Worm (Caenorhabditis elegans) whole organism, mixed stage, embryonic: ENCODE results near the gene F49C5.12.

ENCODE experiments used
- M03D4.4 ChIP-seq: sonication (generic microtip); optimal IDR thresholded peaks from 2 replicates; lab custom pipeline; 2017; ENCODE audit warnings: mild to moderate bottlenecking, missing genetic modification characterization, missing compliant biosample characterization
- blmp-1 ChIP-seq: fragments of 150-350 bp; optimal IDR thresholded peaks from 2 replicates; lab custom pipeline; 2014; ENCODE audit warnings: missing biosample characterization, missing genetic modification characterization
- ceh-39 ChIP-seq: fragments of 150-350 bp; optimal IDR thresholded peaks from 2 replicates; lab custom pipeline; 2014; ENCODE audit warnings: missing biosample characterization, missing genetic modification characterization
- ceh-43 ChIP-seq: fragments of 200-800 bp; sonication (Bioruptor generic); optimal IDR thresholded peaks from 2 replicates; lab custom pipeline; 2018; ENCODE audit warnings: mild to moderate bottlenecking, missing genetic modification characterization, moderate library complexity, missing compliant biosample characterization
- ceh-83 ChIP-seq: fragments of 200-800 bp; sonication (Bioruptor generic); optimal IDR thresholded peaks from 2 replicates; lab custom pipeline; 2018; ENCODE audit warnings: mild to moderate bottlenecking, missing genetic modification characterization, missing compliant biosample characterization
- ces-1 ChIP-seq: fragments of 150-350 bp; optimal IDR thresholded peaks from 2 replicates; lab custom pipeline; 2014; ENCODE audit warnings: missing biosample characterization, missing genetic modification reagents, missing genetic modification characterization
- cnd-1 ChIP-seq: fragments of 200-800 bp; sonication (Bioruptor generic); optimal IDR thresholded peaks from 2 replicates; lab custom pipeline; 2018; ENCODE audit warnings: mild to moderate bottlenecking, missing genetic modification characterization, missing compliant biosample characterization
- drap-1 ChIP-seq: fragments of 200-800 bp; sonication (Bioruptor generic); optimal IDR thresholded peaks from 3 replicates; lab custom pipeline; 2018; ENCODE audit warnings: mild to moderate bottlenecking, missing genetic modification characterization, missing compliant biosample characterization
- elt-1 ChIP-seq: sonication (generic microtip); optimal IDR thresholded peaks from 2 replicates; lab custom pipeline; 2017; ENCODE audit warnings: missing genetic modification characterization, mild to moderate bottlenecking, missing compliant biosample characterization, antibody characterized with exemption, moderate library complexity, borderline replicate concordance; ENCODE audit not compliant: insufficient read depth
- elt-3 ChIP-seq: fragments of 150-350 bp; optimal IDR thresholded peaks from 2 replicates; lab custom pipeline; 2014; ENCODE audit warnings: missing biosample characterization, missing genetic modification characterization
- flh-1 ChIP-seq: fragments of 200-800 bp; sonication (Bioruptor generic); optimal IDR thresholded peaks from 2 replicates; lab custom pipeline; 2018; ENCODE audit warnings: mild to moderate bottlenecking, missing genetic modification characterization, moderate library complexity, missing compliant biosample characterization
- ham-2 ChIP-seq: fragments of 200-800 bp; sonication (Bioruptor generic); optimal IDR thresholded peaks from 2 replicates; lab custom pipeline; 2018; ENCODE audit warnings: mild to moderate bottlenecking, missing genetic modification characterization, missing compliant biosample characterization
- hlh-1 ChIP-seq: fragments of 150-350 bp; optimal IDR thresholded peaks from 2 replicates; lab custom pipeline; 2014; ENCODE audit warnings: missing biosample characterization, missing genetic modification reagents, missing genetic modification characterization
- lin-13 ChIP-seq: fragments of 150-350 bp; optimal IDR thresholded peaks from 2 replicates; lab custom pipeline; 2014; ENCODE audit warnings: missing biosample characterization, missing genetic modification characterization
- lin-32 ChIP-seq: fragments of 200-800 bp; sonication (Bioruptor generic); optimal IDR thresholded peaks from 2 replicates; lab custom pipeline; 2018; ENCODE audit warnings: mild to moderate bottlenecking, missing genetic modification characterization, missing compliant biosample characterization
- lsy-2 ChIP-seq: fragments of 150-350 bp; optimal IDR thresholded peaks from 2 replicates; lab custom pipeline; 2014; ENCODE audit warnings: missing biosample characterization, missing genetic modification characterization
- mab-5 ChIP-seq: fragments of 150-350 bp; optimal IDR thresholded peaks from 2 replicates; lab custom pipeline; 2014; ENCODE audit warnings: missing biosample characterization, missing genetic modification characterization
- mep-1 ChIP-seq: fragments of 150-350 bp; optimal IDR thresholded peaks from 2 replicates; lab custom pipeline; 2017; ENCODE audit warnings: missing biosample characterization, missing genetic modification reagents, missing genetic modification characterization, inconsistent platforms
- mls-2 ChIP-seq: sonication (generic microtip); optimal IDR thresholded peaks from 2 replicates; lab custom pipeline; 2016; ENCODE audit warnings: mild to moderate bottlenecking, missing genetic modification characterization, moderate library complexity, missing compliant biosample characterization
- nhr-12 ChIP-seq: fragments of 150-350 bp; optimal IDR thresholded peaks from 2 replicates; lab custom pipeline; 2014; ENCODE audit warnings: missing biosample characterization, missing genetic modification characterization
- nhr-237 ChIP-seq: fragments of 150-350 bp; optimal IDR thresholded peaks from 2 replicates; lab custom pipeline; 2014; ENCODE audit warnings: missing biosample characterization, missing genetic modification characterization
- nhr-28 ChIP-seq: fragments of 150-350 bp; optimal IDR thresholded peaks from 2 replicates; lab custom pipeline; 2014; ENCODE audit warnings: missing biosample characterization, missing genetic modification characterization
- nhr-76 ChIP-seq: sonication (generic microtip); optimal IDR thresholded peaks from 2 replicates; lab custom pipeline; 2017; ENCODE audit warnings: missing biosample characterization, missing genetic modification characterization
- pha-4 ChIP-seq: fragments of 150-350 bp; optimal IDR thresholded peaks from 2 replicates; lab custom pipeline; 2018; ENCODE audit warnings: missing biosample characterization, missing genetic modification reagents, missing genetic modification characterization
- sem-2 ChIP-seq: fragments of 200-800 bp; sonication (Bioruptor generic); optimal IDR thresholded peaks from 2 replicates; lab custom pipeline; 2018; ENCODE audit warnings: mild to moderate bottlenecking, missing genetic modification characterization, missing compliant biosample characterization
- snpc-4 ChIP-seq: fragments of 150-350 bp; optimal IDR thresholded peaks from 2 replicates; lab custom pipeline; 2014; ENCODE audit warnings: missing biosample characterization, missing genetic modification characterization
- sptf-1 ChIP-seq: sonication (generic microtip); optimal IDR thresholded peaks from 2 replicates; lab custom pipeline; 2017; ENCODE audit warnings: mild to moderate bottlenecking, missing genetic modification characterization, moderate library complexity, missing compliant biosample characterization
- tbx-8 ChIP-seq: fragments of 200-800 bp; sonication (Bioruptor generic); optimal IDR thresholded peaks from 2 replicates; lab custom pipeline; 2018; ENCODE audit warnings: mild to moderate bottlenecking, missing genetic modification characterization, moderate library complexity, missing compliant biosample characterization
- unc-120 ChIP-seq: sonication (generic microtip); optimal IDR thresholded peaks from 2 replicates; lab custom pipeline; 2017; ENCODE audit warnings: missing genetic modification characterization, missing compliant biosample characterization; ENCODE audit not compliant: poor library complexity, severe bottlenecking
- unc-39 ChIP-seq: fragments of 150-350 bp; optimal IDR thresholded peaks from 2 replicates; lab custom pipeline; 2014; ENCODE audit warnings: missing biosample characterization, missing genetic modification characterization
- unc-62 ChIP-seq: fragments of 150-350 bp; optimal IDR thresholded peaks from 2 replicates; lab custom pipeline; 2014; ENCODE audit warnings: missing biosample characterization, missing genetic modification reagents, missing genetic modification characterization
- zip-8 ChIP-seq: fragments of 150-350 bp; optimal IDR thresholded peaks from 2 replicates; lab custom pipeline; 2014; ENCODE audit warnings: missing biosample characterization, missing genetic modification characterization
- ztf-11 ChIP-seq: fragments of 150-350 bp; optimal IDR thresholded peaks from 2 replicates; lab custom pipeline; 2014; ENCODE audit warnings: missing biosample characterization, missing genetic modification characterization

The F49C5.12 gene

DNA sequence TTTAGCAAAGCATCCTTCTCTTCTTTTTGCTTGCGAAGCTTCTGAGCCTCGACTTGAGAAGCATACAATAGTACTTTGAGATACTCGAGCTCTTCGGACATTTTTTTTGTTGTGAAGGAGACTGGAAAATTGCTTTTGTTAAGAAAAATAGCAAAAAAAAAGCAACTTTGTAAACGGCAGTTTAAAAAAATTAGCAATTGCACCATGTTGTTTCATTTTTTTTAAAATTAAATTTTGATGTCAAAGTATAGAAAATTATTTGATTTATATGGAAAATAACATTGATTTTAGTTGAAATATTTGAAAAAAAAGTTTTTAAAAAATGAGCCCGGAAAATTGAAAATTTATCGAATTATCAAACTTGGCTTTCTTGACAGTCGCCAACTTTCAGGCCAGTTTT is 14.6 kb upstream of the F49C5.12 start, which contains the start of gene Y38E10A.3:
Y38E10A.3 (minus strand) TSS at position 101 of the 400 bp plus-strand sequence.
- TF ChIP-seq sem-2 (GFP tag; lab: Kevin White, UChicago) = no peak
- TF ChIP-seq mab-5 (tag; lab: Kevin White, UChicago) = no peak
- TF ChIP-seq lin-13 (tag; lab: Kevin White, UChicago) = no peak
- TF ChIP-seq snpc-4 = no peak
- TF ChIP-seq elt-1 (tag; lab: Kevin White, UChicago) = no peak
- no peak for TF ChIP-seq nhr-12

DNA sequence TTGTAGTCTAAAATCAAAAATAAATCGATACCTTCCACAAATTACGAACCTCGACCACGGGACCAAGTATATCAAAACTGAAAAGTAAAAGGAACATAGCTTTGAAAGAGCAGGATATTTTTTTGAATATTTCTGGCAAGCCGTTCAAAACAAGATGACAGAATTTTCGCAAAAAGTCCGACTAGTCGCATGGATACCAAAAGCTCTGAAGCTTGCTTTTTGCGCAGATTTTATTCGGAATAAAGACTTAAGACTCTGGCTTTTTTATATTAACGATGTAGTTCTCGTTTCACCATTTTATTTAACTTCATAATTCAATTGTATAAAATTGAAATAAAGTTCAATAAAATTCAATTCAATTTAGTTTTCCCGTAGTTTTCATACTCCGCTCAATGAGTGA is 13.4 kb upstream of the F49C5.12 start, which contains the start of gene Y38E10A.2:
Y38E10A.2 (minus strand) TSS at position 101 of the 400 bp plus-strand sequence.
- TF ChIP-seq ceh-39 (tag; lab: Kevin White, UChicago) (no peak), blmp-1 (tag; lab: Kevin White, UChicago) (no peak), lsy-2 (tag; lab: Kevin White, UChicago) (no peak), elt-3 (tag; lab: Kevin White, UChicago) (no peak), hlh-1 (no peak), drap-1 (GFP tag; lab: Kevin White, UChicago) (no peak), unc-39 (no peak), unc-62 (GFP tag; lab: Kevin White, UChicago) (no peak), zip-8 (tag; lab: Kevin White, UChicago) (no peak), tbx-8 (GFP tag; lab: Kevin White, UChicago) (no peak), nhr-12 (no peak), snpc-4 (no peak), flh-1 (no peak), sptf-1 (tag; lab: Kevin White, UChicago) (no peak), mep-1 (tag; lab: Kevin White, UChicago) (no peak), lin-32 (GFP tag; lab: Kevin White, UChicago) (no peak), cnd-1 (tag; lab: Kevin White, UChicago) (no peak), elt-1 (tag; lab: Kevin White, UChicago) (no peak), unc-120 (no peak), mab-5 (tag; lab: Kevin White, UChicago) (no peak)

DNA sequence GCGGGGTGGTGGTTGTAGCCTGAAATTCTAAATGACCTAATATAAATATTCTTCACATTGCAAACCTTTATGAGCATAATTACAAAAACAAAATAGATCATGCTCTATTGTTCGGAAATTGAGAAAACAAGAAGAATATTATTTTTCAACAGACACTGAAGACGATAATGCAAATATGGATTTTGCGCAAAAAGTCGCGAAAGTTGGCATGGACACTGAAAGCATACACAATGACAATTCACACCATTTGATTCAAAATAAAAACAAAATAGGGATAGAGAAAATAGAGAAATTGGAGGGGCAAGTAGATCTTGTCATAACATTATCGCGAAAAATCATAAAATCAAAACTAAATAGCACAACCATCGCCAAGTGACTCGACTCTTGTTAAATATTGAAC is 12.7 kb upstream of the F49C5.12 start, which contains the start of gene Y38E10A.35:
Y38E10A.35 (minus strand) TSS at position 101 of the 400 bp plus-strand sequence.
- TF ChIP-seq ham-2 (GFP tag; lab: Kevin White, UChicago) = no peak
- TF ChIP-seq zip-8 (tag; lab: Kevin White, UChicago) = no peak
- TF ChIP-seq nhr-28 = no peak
- TF ChIP-seq mep-1 (tag; lab: Kevin White, UChicago) = no peak
- TF ChIP-seq ces-1 (GFP tag; lab: Kevin White, UChicago) = no peak
- TF ChIP-seq drap-1 (GFP tag; lab: Kevin White, UChicago) = no peak
- no peak for TF ChIP-seq pha-4
- no peak for TF ChIP-seq ceh-83

DNA sequence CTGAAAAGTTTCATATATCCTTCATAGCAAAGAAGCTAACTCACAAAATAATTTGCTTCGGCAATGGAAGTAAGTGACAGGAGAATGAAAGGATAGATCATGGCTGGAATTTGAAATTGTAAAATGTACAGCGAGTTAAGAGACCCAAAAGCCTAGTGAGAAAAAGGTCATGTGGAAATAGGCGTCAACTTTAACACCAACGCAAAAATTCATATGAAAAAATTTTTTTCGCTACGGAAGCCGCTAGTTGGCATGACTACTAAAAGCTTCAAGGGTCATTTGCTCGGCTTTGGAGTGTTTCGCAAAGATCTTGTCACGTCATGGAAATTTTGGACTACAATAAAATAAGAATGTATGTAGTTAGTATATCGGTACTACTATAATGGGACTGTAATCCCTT is 10.4 kb upstream of the F49C5.12 start, which contains the start of gene Y38E10A.1:
Y38E10A.1 (minus strand) TSS at position 101 of the 400 bp plus-strand sequence.
- TF ChIP-seq lin-32 (GFP tag; lab: Kevin White, UChicago) (no peak), elt-3 (tag; lab: Kevin White, UChicago) (no peak), ceh-43 (GFP tag; lab: Kevin White, UChicago) (no peak), ces-1 (GFP tag; lab: Kevin White, UChicago) (no peak), mls-2 (tag; lab: Kevin White, UChicago) (no peak), sptf-1 (tag; lab: Kevin White, UChicago) (no peak), sem-2 (GFP tag; lab: Kevin White, UChicago) (no peak), blmp-1 (tag; lab: Kevin White, UChicago) (no peak), elt-1 (tag; lab: Kevin White, UChicago) (no peak), M03D4.4 (no peak), nhr-76 (tag; lab: Kevin White, UChicago) (no peak), unc-39 (no peak), nhr-237 (tag; lab: Kevin White, UChicago) (no peak), mab-5 (tag; lab: Kevin White, UChicago) (no peak), nhr-28 (no peak), nhr-12 (no peak), drap-1 (GFP tag; lab: Kevin White, UChicago) (no peak), pha-4 (no peak), ztf-11 (no peak), ham-2 (GFP tag; lab: Kevin White, UChicago) (no peak)
